Worm (Caenorhabditis elegans) whole organism, young adult: ENCODE data around the gene cdc-42.

Source experiments
- B0336.3 ChIP-seq: fragments of 200-800 bp; sonication (Bioruptor generic); IDR thresholded peaks from 2 replicates; pipeline ENCODE4 v1.3.6; 2022; ENCODE audit warnings: missing genetic modification characterization, missing compliant biosample characterization
- C17E4.6 ChIP-seq: fragments of 200-800 bp; sonication (Bioruptor generic); IDR thresholded peaks from 2 replicates; pipeline ENCODE4 v1.3.6; 2022; ENCODE audit warnings: missing genetic modification reagents, missing genetic modification characterization, missing compliant biosample characterization
- F22D6.2 ChIP-seq: sonication (generic microtip); optimal IDR thresholded peaks from 2 replicates; lab custom pipeline; 2016; ENCODE audit warnings: mild to moderate bottlenecking, missing genetic modification characterization, missing compliant biosample characterization
- F39B2.1 ChIP-seq: fragments of 200-800 bp; sonication (Bioruptor generic); IDR thresholded peaks from 2 replicates; pipeline ENCODE4 v1.3.6; 2022; ENCODE audit warnings: missing genetic modification reagents, missing genetic modification characterization, missing compliant biosample characterization
- F49E8.2 ChIP-seq: sonication (generic microtip); optimal IDR thresholded peaks from 3 replicates; lab custom pipeline; 2017; ENCODE audit warnings: missing genetic modification characterization, mild to moderate bottlenecking, missing compliant biosample characterization, antibody characterized with exemption, moderate library complexity; ENCODE audit not compliant: insufficient read depth
- F55B11.4 ChIP-seq: sonication (generic microtip); optimal IDR thresholded peaks from 2 replicates; lab custom pipeline; 2016; ENCODE audit warnings: missing compliant biosample characterization, missing genetic modification characterization, borderline replicate concordance; ENCODE audit not compliant: insufficient read depth
- K11D2.4 ChIP-seq: fragments of 200-800 bp; sonication (Bioruptor generic); IDR thresholded peaks from 2 replicates; pipeline ENCODE4 v1.3.6; 2022; ENCODE audit warnings: missing genetic modification reagents, missing genetic modification characterization, missing compliant biosample characterization
- Y56A3A.18 ChIP-seq: fragments of 200-800 bp; sonication (Bioruptor generic); IDR thresholded peaks from 2 replicates; pipeline ENCODE4 v1.3.6; 2022; ENCODE audit warnings: missing genetic modification reagents, missing genetic modification characterization, missing compliant biosample characterization
- Y95B8A.8 ChIP-seq: fragments of 200-800 bp; sonication (Bioruptor generic); IDR thresholded peaks from 2 replicates; pipeline ENCODE4 v1.3.6; 2022; ENCODE audit warnings: missing genetic modification reagents, missing genetic modification characterization, missing compliant biosample characterization
- akir-1 ChIP-seq: fragments of 200-800 bp; sonication (Bioruptor generic); optimal IDR thresholded peaks from 2 replicates; lab custom pipeline; 2018; ENCODE audit warnings: mild to moderate bottlenecking, missing genetic modification characterization, moderate library complexity, missing compliant biosample characterization
- athp-1 ChIP-seq: sonication (generic microtip); optimal IDR thresholded peaks from 2 replicates; lab custom pipeline; 2017; ENCODE audit warnings: mild to moderate bottlenecking, missing genetic modification characterization, missing compliant biosample characterization
- bed-1 ChIP-seq: fragments of 200-800 bp; sonication (Bioruptor generic); IDR thresholded peaks from 2 replicates; pipeline ENCODE4 v1.3.6; 2022; ENCODE audit warnings: missing genetic modification reagents, missing genetic modification characterization, missing compliant biosample characterization
- cebp-1 ChIP-seq, 2 experiments: fragments of 200-800 bp in 1 of 2; sonication (Bioruptor generic) in 1 of 2; sonication (generic microtip) in 1 of 2; IDR thresholded peaks in 1 of 2; optimal IDR thresholded peaks in 1 of 2; 2 replicates each; pipeline versions ENCODE4 v1.3.6 to Lab custom; 2017 to 2022; ENCODE audit warnings: missing compliant biosample characterization in 2 of 2, missing genetic modification characterization in 2 of 2, mild to moderate bottlenecking in 1 of 2, missing genetic modification reagents in 1 of 2, moderate library complexity in 1 of 2
- ceh-79 ChIP-seq: sonication (generic microtip); optimal IDR thresholded peaks from 2 replicates; lab custom pipeline; 2017; ENCODE audit warnings: mild to moderate bottlenecking, missing genetic modification characterization, missing compliant biosample characterization
- ceh-91 ChIP-seq: fragments of 200-800 bp; sonication (Bioruptor generic); IDR thresholded peaks from 2 replicates; pipeline ENCODE4 v1.3.6; 2022; ENCODE audit warnings: missing genetic modification reagents, missing genetic modification characterization, missing compliant biosample characterization
- dpl-1 ChIP-seq: fragments of 150-350 bp; optimal IDR thresholded peaks from 2 replicates; lab custom pipeline; 2014; ENCODE audit warnings: missing biosample characterization, missing genetic modification reagents, missing genetic modification characterization
- egl-44 ChIP-seq: fragments of 200-800 bp; sonication (Bioruptor generic); IDR thresholded peaks from 2 replicates; pipeline ENCODE4 v1.3.6; 2022; ENCODE audit warnings: missing genetic modification reagents, missing genetic modification characterization, missing compliant biosample characterization
- egrh-3 ChIP-seq: fragments of 200-800 bp; sonication (Bioruptor generic); IDR thresholded peaks from 2 replicates; pipeline ENCODE4 v1.3.6; 2022; ENCODE audit warnings: missing genetic modification reagents, missing genetic modification characterization, missing compliant biosample characterization
- him-1 ChIP-seq: sonication (generic microtip); optimal IDR thresholded peaks from 2 replicates; lab custom pipeline; 2016; ENCODE audit warnings: missing genotype, missing genetic modification reagents, missing genetic modification characterization, missing compliant biosample characterization
- hlh-26 ChIP-seq: fragments of 200-800 bp; sonication (Bioruptor generic); conservative IDR thresholded peaks from 2 replicates; pipeline ENCODE4 v1.3.6; 2022; ENCODE audit warnings: missing genetic modification reagents, missing genetic modification characterization, missing compliant biosample characterization
- let-607 ChIP-seq, 2 experiments: fragments of 200-800 bp in 1 of 2; sonication (Bioruptor generic) in 1 of 2; sonication (generic microtip) in 1 of 2; optimal IDR thresholded peaks; 2 replicates each; lab custom pipeline; 2016 to 2018; ENCODE audit warnings: mild to moderate bottlenecking in 2 of 2, missing compliant biosample characterization in 2 of 2, missing genetic modification characterization in 2 of 2, moderate library complexity in 2 of 2, missing genotype in 1 of 2
- lin-54 ChIP-seq: fragments of 200-800 bp; sonication (Bioruptor generic); optimal IDR thresholded peaks from 2 replicates; lab custom pipeline; 2018; ENCODE audit warnings: mild to moderate bottlenecking, missing genetic modification characterization, missing compliant biosample characterization
- lsl-1 ChIP-seq: fragments of 200-800 bp; sonication (Bioruptor generic); optimal IDR thresholded peaks from 2 replicates; lab custom pipeline; 2018; ENCODE audit warnings: mild to moderate bottlenecking, missing genetic modification characterization, moderate library complexity, missing compliant biosample characterization
- madf-3 ChIP-seq: fragments of 200-800 bp; sonication (Bioruptor generic); IDR thresholded peaks from 2 replicates; pipeline ENCODE4 v1.3.6; 2022; ENCODE audit warnings: missing genetic modification reagents, missing genetic modification characterization, missing compliant biosample characterization
- mel-28 ChIP-seq: sonication (generic microtip); optimal IDR thresholded peaks from 2 replicates; lab custom pipeline; 2016; ENCODE audit warnings: borderline replicate concordance, mild to moderate bottlenecking, missing genetic modification characterization, missing compliant biosample characterization
- mes-4 ChIP-seq: sonication (generic microtip); optimal IDR thresholded peaks from 2 replicates; lab custom pipeline; 2016; ENCODE audit warnings: missing genotype, missing genetic modification characterization, missing compliant biosample characterization
- nfya-2 ChIP-seq: fragments of 200-800 bp; sonication (Bioruptor generic); IDR thresholded peaks from 2 replicates; pipeline ENCODE4 v1.3.6; 2022; ENCODE audit warnings: missing genetic modification reagents, missing genetic modification characterization, missing compliant biosample characterization
- nhr-120 ChIP-seq: fragments of 200-800 bp; sonication (Bioruptor generic); IDR thresholded peaks from 2 replicates; pipeline ENCODE4 v1.3.6; 2022; ENCODE audit warnings: missing genetic modification characterization, missing compliant biosample characterization
- nhr-179 ChIP-seq: sonication (generic microtip); optimal IDR thresholded peaks from 2 replicates; lab custom pipeline; 2016; ENCODE audit warnings: mild to moderate bottlenecking, missing genetic modification characterization, missing compliant biosample characterization
- nhr-27 ChIP-seq: fragments of 200-800 bp; sonication (Bioruptor generic); optimal IDR thresholded peaks from 2 replicates; lab custom pipeline; 2018; ENCODE audit warnings: mild to moderate bottlenecking, missing genetic modification characterization, moderate library complexity, missing compliant biosample characterization
- nhr-90 ChIP-seq: sonication (generic microtip); optimal IDR thresholded peaks from 2 replicates; lab custom pipeline; 2016; ENCODE audit warnings: missing genotype, mild to moderate bottlenecking, missing genetic modification characterization, missing compliant biosample characterization
- rcor-1 ChIP-seq: fragments of 200-800 bp; sonication (Bioruptor generic); IDR thresholded peaks from 2 replicates; pipeline ENCODE4 v1.3.6; 2022; ENCODE audit warnings: missing genetic modification reagents, missing genetic modification characterization, missing compliant biosample characterization
- rec-8 ChIP-seq, 2 experiments: sonication (generic microtip); optimal IDR thresholded peaks; 2 replicates each; lab custom pipeline; 2016; ENCODE audit warnings: mild to moderate bottlenecking in 2 of 2, missing genetic modification characterization in 2 of 2, missing genetic modification reagents in 2 of 2, missing genotype in 2 of 2, missing biosample characterization in 1 of 2, missing compliant biosample characterization in 1 of 2, moderate library complexity in 1 of 2
- snpc-1.1 ChIP-seq: sonication (generic microtip); optimal IDR thresholded peaks from 2 replicates; lab custom pipeline; 2017; ENCODE audit warnings: missing genetic modification characterization, mild to moderate bottlenecking, missing compliant biosample characterization, antibody characterized with exemption, moderate library complexity, missing genotype, missing genetic modification reagents; ENCODE audit not compliant: insufficient read depth
- snpc-3.4 ChIP-seq: sonication (generic microtip); optimal IDR thresholded peaks from 2 replicates; lab custom pipeline; 2017; ENCODE audit warnings: missing genetic modification characterization, mild to moderate bottlenecking, missing compliant biosample characterization, antibody characterized with exemption, moderate library complexity, missing genotype, missing genetic modification reagents
- snpc-4 ChIP-seq, 5 experiments: fragments of 150-350 bp in 1 of 5; sonication (generic microtip) in 4 of 5; optimal IDR thresholded peaks; 2 replicates each; lab custom pipeline; 2014 to 2018; ENCODE audit warnings: missing genetic modification characterization in 5 of 5, missing biosample characterization in 3 of 5, antibody characterized with exemption in 2 of 5, mild to moderate bottlenecking in 2 of 5, missing compliant biosample characterization in 2 of 5, missing genotype in 2 of 5, moderate library complexity in 2 of 5, missing genetic modification reagents in 1 of 5
- zfh-2 ChIP-seq: fragments of 200-800 bp; sonication (Bioruptor generic); conservative IDR thresholded peaks from 2 replicates; pipeline ENCODE4 v1.3.6; 2022; ENCODE audit warnings: missing genetic modification reagents, missing genetic modification characterization, missing compliant biosample characterization
- zim-3 ChIP-seq: sonication (generic microtip); optimal IDR thresholded peaks from 2 replicates; lab custom pipeline; 2017; ENCODE audit warnings: mild to moderate bottlenecking, missing genetic modification characterization, moderate library complexity, missing compliant biosample characterization

Gene cdc-42

DNA sequence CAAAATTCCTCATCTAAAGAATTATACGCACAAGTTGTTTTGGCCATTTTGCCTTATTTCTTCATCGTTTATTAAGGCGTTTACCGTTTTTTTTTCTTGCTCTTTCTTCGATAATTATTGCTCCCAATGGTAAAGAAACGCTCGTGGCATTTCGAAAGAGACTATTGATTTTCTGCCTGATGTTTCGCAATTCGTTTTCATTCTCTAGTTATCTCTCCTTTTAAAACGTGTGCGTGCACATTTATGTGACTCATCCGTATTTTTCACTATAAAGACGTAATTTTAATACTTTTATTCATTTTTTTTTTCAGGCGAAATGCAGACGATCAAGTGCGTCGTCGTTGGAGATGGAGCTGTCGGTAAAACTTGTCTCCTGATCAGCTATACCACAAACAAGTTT lies at the start of gene cdc-42:
cdc-42 (plus strand) TSS at position 312 of the 400 bp plus-strand sequence.
- TF ChIP-seq nhr-179 (tag; lab: Kevin White, UChicago), result no peak
- no peak for TF ChIP-seq lin-54 (GFP tag; lab: Kevin White, UChicago)
- TF ChIP-seq cebp-1 (GFP tag; IDR thresholded peaks at IDR 0.05; lab: Robert Waterston, UW), result peak; percentile 72
- peak; percentile 94 for TF ChIP-seq cebp-1 (tag; optimal IDR thresholded peaks at IDR 0.05; lab: Kevin White, UChicago)
- no peak for TF ChIP-seq egl-44
- TF ChIP-seq, all 124 proteins: peak for 1

DNA sequence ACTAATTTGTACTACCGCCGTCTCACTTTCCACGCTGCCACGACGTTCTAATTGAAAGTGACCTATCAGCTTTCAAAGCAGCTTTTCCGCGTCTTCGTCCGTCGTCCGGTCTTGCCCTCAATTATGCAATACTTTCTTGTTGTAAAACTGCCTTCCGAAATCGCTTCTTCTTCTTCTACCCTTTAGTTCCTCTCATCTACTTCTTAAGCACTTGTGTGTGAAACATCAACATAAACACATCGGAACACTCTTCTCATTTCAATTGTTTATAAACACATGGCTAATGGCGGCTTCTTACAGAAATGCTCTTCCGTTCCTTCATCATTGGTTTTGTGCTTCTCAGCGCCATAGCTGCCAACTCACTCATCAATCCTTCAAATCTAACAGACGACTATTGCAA lies 45.9 kb upstream of the cdc-42 start, which contains the start of gene F35D2.3:
F35D2.3 (plus strand) TSS at position 301 of the 400 bp plus-strand sequence.
- TF ChIP-seq hlh-26 (GFP tag; lab: Robert Waterston, UW) (no peak), ceh-79 (tag; lab: Kevin White, UChicago) (no peak), him-1 (no peak), bed-1 (GFP tag; lab: Robert Waterston, UW) (no peak), snpc-3.4 (tag; lab: Kevin White, UChicago) (no peak), akir-1 (GFP tag; lab: Kevin White, UChicago) (no peak), B0336.3 (GFP tag; lab: Robert Waterston, UW) (no peak), athp-1 (tag; lab: Kevin White, UChicago) (no peak), K11D2.4 (GFP tag; lab: Robert Waterston, UW) (no peak), F55B11.4 (tag; lab: Kevin White, UChicago) (no peak), C17E4.6 (no peak), egrh-3 (GFP tag; lab: Robert Waterston, UW) (no peak), F22D6.2 (tag; lab: Kevin White, UChicago) (no peak), zfh-2 (GFP tag; lab: Robert Waterston, UW) (no peak), Y95B8A.8 (GFP tag; lab: Robert Waterston, UW) (no peak), F39B2.1 (no peak), zim-3 (tag; lab: Kevin White, UChicago) (no peak), madf-3 (GFP tag; lab: Robert Waterston, UW) (no peak)

DNA sequence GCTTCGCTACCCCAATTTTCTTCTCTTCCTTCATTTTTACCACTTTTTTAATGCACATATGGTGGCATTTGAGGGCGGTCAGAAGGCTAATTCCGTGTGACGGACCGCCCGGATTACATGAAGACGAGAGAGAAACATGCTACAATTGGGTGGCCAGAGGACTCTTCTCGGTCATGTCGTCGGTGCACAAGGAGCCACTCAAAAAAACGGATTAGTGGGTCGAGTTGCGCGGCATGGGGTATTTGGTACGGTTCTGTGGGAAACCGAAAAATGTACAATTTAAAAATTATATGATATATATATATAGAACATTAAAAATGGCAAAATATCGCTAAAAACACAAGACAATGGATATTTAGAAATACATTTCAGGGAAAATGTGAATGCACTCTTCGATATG lies 45.4 kb upstream of the cdc-42 start:
- TF ChIP-seq F49E8.2 (tag; lab: Kevin White, UChicago) (no peak), zfh-2 (GFP tag; lab: Robert Waterston, UW) (no peak)

DNA sequence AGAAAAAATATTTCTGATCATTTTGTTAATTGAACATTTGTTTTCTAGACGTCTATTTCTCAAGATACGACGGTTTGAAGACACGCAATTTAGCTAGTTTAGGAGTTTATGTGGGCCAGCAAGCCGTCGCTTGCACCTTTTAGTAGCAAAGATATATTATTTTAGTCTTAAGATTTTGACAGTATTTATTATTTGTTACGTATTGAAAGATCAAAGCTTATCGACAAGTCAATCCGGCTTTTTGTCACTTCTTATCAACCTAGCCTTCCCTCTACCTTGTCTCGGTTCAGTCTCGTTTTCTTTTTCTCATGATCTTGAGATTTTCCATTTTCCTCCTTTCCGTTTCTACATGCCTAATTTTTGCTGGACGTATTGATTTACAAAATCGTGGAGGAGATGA lies 42.1 kb upstream of the cdc-42 start, which contains the start of gene F35D2.2:
F35D2.2 (plus strand) TSS at position 301 of the 400 bp plus-strand sequence.
- TF ChIP-seq snpc-4 (GFP tag; optimal IDR thresholded peaks at IDR 0.05; lab: Kevin White, UChicago), result no peak
- TF ChIP-seq snpc-4 (tag; optimal IDR thresholded peaks at IDR 0.05; lab: Kevin White, UChicago), result no peak
- no peak for TF ChIP-seq cebp-1 (GFP tag; IDR thresholded peaks at IDR 0.05; lab: Robert Waterston, UW)
- TF ChIP-seq cebp-1 (tag; optimal IDR thresholded peaks at IDR 0.05; lab: Kevin White, UChicago), result no peak
- TF ChIP-seq rec-8 (tag; optimal IDR thresholded peaks at IDR 0.05; lab: Kevin White, UChicago), result no peak
- no peak for TF ChIP-seq F22D6.2 (tag; lab: Kevin White, UChicago)
- no peak for TF ChIP-seq rcor-1 (GFP tag; lab: Robert Waterston, UW)
- TF ChIP-seq dpl-1 (GFP tag; lab: Kevin White, UChicago), result no peak
- TF ChIP-seq zim-3 (tag; lab: Kevin White, UChicago), result no peak
- no peak for TF ChIP-seq snpc-1.1 (tag; lab: Kevin White, UChicago)
- no peak for TF ChIP-seq mel-28 (tag; lab: Kevin White, UChicago)
- TF ChIP-seq bed-1 (GFP tag; lab: Robert Waterston, UW), result no peak
- no peak for TF ChIP-seq Y56A3A.18 (GFP tag; lab: Robert Waterston, UW)
- no peak for TF ChIP-seq lsl-1
- no peak for TF ChIP-seq nhr-90 (tag; lab: Kevin White, UChicago)
- TF ChIP-seq ceh-91, result no peak
- TF ChIP-seq nhr-120, result no peak
- no peak for TF ChIP-seq mes-4 (tag; lab: Kevin White, UChicago)
- TF ChIP-seq K11D2.4 (GFP tag; lab: Robert Waterston, UW), result no peak
- TF ChIP-seq nfya-2 (GFP tag; lab: Robert Waterston, UW), result no peak
- no peak for TF ChIP-seq let-607 (tag; optimal IDR thresholded peaks at IDR 0.05; lab: Kevin White, UChicago)
- no peak for TF ChIP-seq nhr-27
